Fruit fly (Drosophila melanogaster) whole organism, embryonic: ENCODE data around the gene Ino80.

ENCODE experiments used
- ATbp ChIP-seq: fragments of 200-800 bp; sonication (Bioruptor generic); optimal IDR thresholded peaks from 2 replicates; lab custom pipeline; 2017; ENCODE audit warnings: missing biosample characterization, mild to moderate bottlenecking, missing genetic modification characterization, missing genetic modification reagents
- Awh ChIP-seq: fragments of 200-800 bp; sonication (Bioruptor generic); IDR thresholded peaks from 2 replicates; pipeline ENCODE4, ENCODE4 v1.3.6; 2022; ENCODE audit warnings: missing biosample characterization, missing genetic modification characterization
- CG1024 ChIP-seq: fragments of 200-800 bp; sonication (Bioruptor generic); IDR thresholded peaks from 2 replicates; pipeline ENCODE4 v1.3.6; 2022; ENCODE audit warnings: missing biosample characterization, missing genetic modification characterization
- CG10959 ChIP-seq: fragments of 200-800 bp; sonication (Bioruptor generic); IDR thresholded peaks from 2 replicates; pipeline ENCODE4 v1.3.6; 2022; ENCODE audit warnings: missing biosample characterization, missing genetic modification characterization
- CG11398 ChIP-seq: fragments of 200-800 bp; sonication (Bioruptor generic); optimal IDR thresholded peaks from 2 replicates; lab custom pipeline; 2016; ENCODE audit warnings: missing biosample characterization, missing genetic modification characterization
- CG12104 ChIP-seq: fragments of 200-800 bp; sonication (Bioruptor generic); optimal IDR thresholded peaks from 3 replicates; lab custom pipeline; 2016; ENCODE audit warnings: missing biosample characterization, missing genetic modification characterization
- CG1233 ChIP-seq: fragments of 200-800 bp; sonication (Bioruptor generic); optimal IDR thresholded peaks from 4 replicates; lab custom pipeline; 2018; ENCODE audit warnings: missing biosample characterization, mild to moderate bottlenecking, missing genetic modification characterization
- CG15011 ChIP-seq: fragments of 200-800 bp; sonication (Bioruptor generic); optimal IDR thresholded peaks from 3 replicates; lab custom pipeline; 2018; ENCODE audit warnings: missing biosample characterization, mild to moderate bottlenecking, missing genetic modification characterization
- CG1602 ChIP-seq: fragments of 200-800 bp; sonication (Bioruptor generic); optimal IDR thresholded peaks from 3 replicates; lab custom pipeline; 2016; ENCODE audit warnings: missing biosample characterization, missing genetic modification characterization
- CG16815 ChIP-seq: fragments of 200-800 bp; sonication (Bioruptor generic); optimal IDR thresholded peaks from 3 replicates; lab custom pipeline; 2017; ENCODE audit warnings: missing biosample characterization, mild to moderate bottlenecking, missing genetic modification characterization
- CG17328 ChIP-seq: fragments of 200-800 bp; sonication (Bioruptor generic); IDR thresholded peaks from 2 replicates; pipeline ENCODE4 v1.3.6; 2022; ENCODE audit warnings: missing biosample characterization, missing genetic modification characterization
- CG17802 ChIP-seq: fragments of 200-800 bp; sonication (Bioruptor generic); optimal IDR thresholded peaks from 2 replicates; lab custom pipeline; 2018; ENCODE audit warnings: missing biosample characterization, mild to moderate bottlenecking, missing genetic modification characterization, moderate library complexity
- CG1832 ChIP-seq: fragments of 200-800 bp; sonication (Bioruptor generic); optimal IDR thresholded peaks from 2 replicates; lab custom pipeline; 2017; ENCODE audit warnings: missing biosample characterization, mild to moderate bottlenecking, missing genetic modification characterization, inconsistent platforms
- CG2120 ChIP-seq: fragments of 200-800 bp; sonication (Bioruptor generic); optimal IDR thresholded peaks from 3 replicates; lab custom pipeline; 2016; ENCODE audit warnings: missing biosample characterization, missing genetic modification characterization
- CG2202 ChIP-seq: fragments of 200-800 bp; sonication (Bioruptor generic); optimal IDR thresholded peaks from 2 replicates; lab custom pipeline; 2018; ENCODE audit warnings: missing biosample characterization, mild to moderate bottlenecking, missing genetic modification characterization
- CG30431 ChIP-seq: fragments of 200-800 bp; sonication (Bioruptor generic); optimal IDR thresholded peaks from 2 replicates; lab custom pipeline; 2017; ENCODE audit warnings: missing biosample characterization, missing genetic modification characterization
- CG34422 ChIP-seq: fragments of 200-800 bp; sonication (Bioruptor generic); IDR thresholded peaks from 3 replicates; pipeline ENCODE4 v1.3.6; 2022; ENCODE audit warnings: missing biosample characterization, missing genetic modification characterization
- CG4424 ChIP-seq: fragments of 200-800 bp; sonication (Bioruptor generic); optimal IDR thresholded peaks from 3 replicates; lab custom pipeline; 2016; ENCODE audit warnings: missing biosample characterization, missing genetic modification characterization
- CG5245 ChIP-seq: fragments of 200-800 bp; sonication (Bioruptor generic); optimal IDR thresholded peaks from 3 replicates; lab custom pipeline; 2016; ENCODE audit warnings: missing biosample characterization, missing genetic modification characterization
- CG6689 ChIP-seq: fragments of 200-800 bp; sonication (Bioruptor generic); IDR thresholded peaks from 2 replicates; pipeline ENCODE4 v1.3.6; 2022; ENCODE audit warnings: missing biosample characterization, missing genetic modification characterization
- CG7271 ChIP-seq: fragments of 200-800 bp; sonication (Bioruptor generic); optimal IDR thresholded peaks from 2 replicates; lab custom pipeline; 2018; ENCODE audit warnings: missing biosample characterization, mild to moderate bottlenecking, missing genetic modification characterization, moderate library complexity
- CG8924 ChIP-seq: fragments of 200-800 bp; optimal IDR thresholded peaks from 3 replicates; lab custom pipeline; 2019; ENCODE audit warnings: missing biosample characterization, mild to moderate bottlenecking, missing genetic modification characterization, moderate library complexity
- CG9727 ChIP-seq: fragments of 200-800 bp; sonication (Bioruptor generic); optimal IDR thresholded peaks from 3 replicates; lab custom pipeline; 2017; ENCODE audit warnings: missing biosample characterization, mild to moderate bottlenecking, missing genetic modification characterization
- Chrac-16 ChIP-seq: fragments of 200-800 bp; sonication (Bioruptor generic); optimal IDR thresholded peaks from 3 replicates; lab custom pipeline; 2016; ENCODE audit warnings: missing biosample characterization, missing genetic modification characterization
- D ChIP-seq, 2 experiments: fragments of 200-800 bp in 1 of 2; fragments of >200 bp in 1 of 2; sonication (Bioruptor generic) in 1 of 2; optimal IDR thresholded peaks; 2 replicates in 1 of 2; 3 replicates in 1 of 2; lab custom pipeline; 2017; ENCODE audit warnings: mild to moderate bottlenecking in 1 of 2, missing biosample characterization in 1 of 2, missing genetic modification characterization in 1 of 2, missing genetic modification reagents in 1 of 2
- D19A ChIP-seq: fragments of 200-800 bp; optimal IDR thresholded peaks from 3 replicates; lab custom pipeline; 2019; ENCODE audit warnings: missing biosample characterization, mild to moderate bottlenecking, missing genetic modification characterization, moderate library complexity
- Drgx ChIP-seq: fragments of 200-800 bp; sonication (Bioruptor generic); IDR thresholded peaks from 2 replicates; pipeline ENCODE4 v1.3.6; 2022; ENCODE audit warnings: missing biosample characterization, missing genetic modification characterization
- Elba2 ChIP-seq: fragments of 200-800 bp; sonication (Bioruptor generic); optimal IDR thresholded peaks from 3 replicates; lab custom pipeline; 2016; ENCODE audit warnings: missing biosample characterization, missing genetic modification characterization
- HmgZ ChIP-seq: fragments of 200-800 bp; sonication (Bioruptor generic); optimal IDR thresholded peaks from 2 replicates; lab custom pipeline; 2018; ENCODE audit warnings: missing biosample characterization, mild to moderate bottlenecking, missing genetic modification characterization
- Kr ChIP-seq: fragments of 200-800 bp; sonication (Bioruptor generic); optimal IDR thresholded peaks from 2 replicates; lab custom pipeline; 2017; ENCODE audit warnings: missing biosample characterization, mild to moderate bottlenecking, missing genetic modification characterization
- Lhr ChIP-seq: fragments of 200-800 bp; sonication (Bioruptor generic); optimal IDR thresholded peaks from 3 replicates; lab custom pipeline; 2017; ENCODE audit warnings: mild to moderate bottlenecking, missing biosample characterization, missing genetic modification reagents, missing genetic modification characterization
- TFAM ChIP-seq: fragments of 200-800 bp; sonication (Bioruptor generic); optimal IDR thresholded peaks from 2 replicates; lab custom pipeline; 2017; ENCODE audit warnings: missing biosample characterization, missing genetic modification characterization, inconsistent platforms
- amos ChIP-seq: fragments of 200-800 bp; sonication (Bioruptor generic); IDR thresholded peaks from 2 replicates; pipeline ENCODE4 v1.3.6; 2022; ENCODE audit warnings: missing biosample characterization, missing genetic modification characterization; ENCODE audit not compliant: partially characterized antibody
- ara ChIP-seq: fragments of 200-800 bp; sonication (Bioruptor generic); IDR thresholded peaks from 2 replicates; pipeline ENCODE4 v1.3.6; 2022; ENCODE audit warnings: missing biosample characterization, missing genetic modification characterization
- cwo ChIP-seq: fragments of 200-800 bp; sonication (Bioruptor generic); optimal IDR thresholded peaks from 3 replicates; lab custom pipeline; 2017; ENCODE audit warnings: missing biosample characterization, missing genetic modification characterization, mild to moderate bottlenecking, moderate library complexity, missing genetic modification reagents
- fd102C ChIP-seq: fragments of 200-800 bp; sonication (Bioruptor generic); optimal IDR thresholded peaks from 2 replicates; lab custom pipeline; 2018; ENCODE audit warnings: missing biosample characterization, mild to moderate bottlenecking, missing genetic modification characterization, moderate library complexity
- grau ChIP-seq: fragments of 200-800 bp; optimal IDR thresholded peaks from 3 replicates; lab custom pipeline; 2019; ENCODE audit warnings: missing biosample characterization, mild to moderate bottlenecking, missing genetic modification characterization, moderate library complexity
- hth ChIP-seq: fragments of >200 bp; optimal IDR thresholded peaks from 2 replicates; lab custom pipeline; 2017; ENCODE audit warnings: inconsistent platforms
- lola ChIP-seq, 3 experiments: fragments of >200 bp in 2 of 3; fragments of 200-800 bp in 1 of 3; sonication (Bioruptor generic) in 1 of 3; optimal IDR thresholded peaks; 2 replicates each; lab custom pipeline; 2017 to 2019; ENCODE audit warnings: missing biosample characterization in 3 of 3, missing genetic modification characterization in 3 of 3, mild to moderate bottlenecking in 1 of 3, moderate library complexity in 1 of 3
- phol ChIP-seq: fragments of 200-800 bp; sonication (Bioruptor generic); optimal IDR thresholded peaks from 3 replicates; lab custom pipeline; 2018; ENCODE audit warnings: missing biosample characterization, mild to moderate bottlenecking, missing genetic modification characterization, moderate library complexity
- sc ChIP-seq, 3 experiments: fragments of >200 bp in 2 of 3; fragments of 200-800 bp in 1 of 3; sonication (Bioruptor generic) in 1 of 3; optimal IDR thresholded peaks; 2 replicates in 2 of 3; 3 replicates in 1 of 3; lab custom pipeline; 2017; ENCODE audit warnings: mild to moderate bottlenecking in 1 of 3, missing biosample characterization in 1 of 3, missing genetic modification characterization in 1 of 3, missing genetic modification reagents in 1 of 3
- sens ChIP-seq: fragments of 200-800 bp; sonication (Bioruptor generic); peaks from one replicate; lab custom pipeline; 2016; ENCODE audit warnings: missing biosample characterization, missing genetic modification characterization
- slbo ChIP-seq: fragments of 200-800 bp; sonication (Bioruptor generic); IDR thresholded peaks from 2 replicates; pipeline ENCODE4 v1.3.6; 2022; ENCODE audit warnings: missing biosample characterization, missing genetic modification characterization
- stwl ChIP-seq: fragments of 200-800 bp; sonication (Bioruptor generic); optimal IDR thresholded peaks from 3 replicates; lab custom pipeline; 2018; ENCODE audit warnings: missing biosample characterization, mild to moderate bottlenecking, missing genetic modification characterization, moderate library complexity
- tin ChIP-seq: fragments of 200-800 bp; sonication (Bioruptor generic); optimal IDR thresholded peaks from 3 replicates; lab custom pipeline; 2016; ENCODE audit warnings: missing biosample characterization, missing genetic modification characterization
- tio ChIP-seq: fragments of 200-800 bp; sonication (Bioruptor generic); optimal IDR thresholded peaks from 2 replicates; lab custom pipeline; 2017; ENCODE audit warnings: missing biosample characterization, missing genetic modification characterization, inconsistent platforms
- tll ChIP-seq, 2 experiments: fragments of 200-800 bp in 1 of 2; fragments of >200 bp in 1 of 2; sonication (Bioruptor generic) in 1 of 2; optimal IDR thresholded peaks; 2 replicates each; lab custom pipeline; 2017 to 2019; ENCODE audit warnings: missing biosample characterization in 2 of 2, missing genetic modification characterization in 2 of 2, mild to moderate bottlenecking in 1 of 2, moderate library complexity in 1 of 2
- trem ChIP-seq: fragments of 200-800 bp; optimal IDR thresholded peaks from 3 replicates; lab custom pipeline; 2019; ENCODE audit warnings: missing biosample characterization, mild to moderate bottlenecking, missing genetic modification characterization, moderate library complexity
- twi ChIP-seq: fragments of 200-800 bp; optimal IDR thresholded peaks from 2 replicates; lab custom pipeline; 2019; ENCODE audit warnings: missing biosample characterization, mild to moderate bottlenecking, missing genetic modification characterization, moderate library complexity

The Ino80 gene

dm6 chr3R:19339205-19339724 lies 63.7 kb downstream of the Ino80 start (continued):
- TF ChIP-seq CG34422 (GFP tag; lab: Robert Waterston, UW) (no peak), CG1832 (GFP tag; lab: Kevin White, UChicago) (no peak), CG6689 (GFP tag; lab: Robert Waterston, UW) (peak; percentile 44; the same call in 1 of the 2 replicates), stwl (peak; percentile 19), D (optimal IDR thresholded peaks at IDR 0.05; lab: Kevin White, UChicago) (no peak), D (GFP tag; optimal IDR thresholded peaks at IDR 0.05; lab: Kevin White, UChicago) (peak; percentile 6), Chrac-16 (GFP tag; lab: Kevin White, UChicago) (peak; percentile 46), sc (optimal IDR thresholded peaks at IDR 0.05; lab: Kevin White, UChicago) (no peak), sc (GFP tag; optimal IDR thresholded peaks at IDR 0.05; lab: Kevin White, UChicago) (no peak), HmgZ (tag; lab: Kevin White, UChicago) (no peak), CG7271 (peak; percentile 99), CG2120 (no peak), sens (GFP tag; lab: Kevin White, UChicago) (peak; percentile 64), tio (GFP tag; lab: Kevin White, UChicago) (peak; percentile 23), CG4424 (GFP tag; lab: Kevin White, UChicago) (peak; percentile 36), tin (GFP tag; lab: Kevin White, UChicago) (peak; percentile 32), CG2202 (peak; percentile 2), Awh (GFP tag; lab: Robert Waterston, UW) (no peak), tll (GFP tag; optimal IDR thresholded peaks at IDR 0.05; lab: Kevin White, UChicago) (peak in 1 of 2 experiments; percentile 91), Lhr (GFP tag; lab: Kevin White, UChicago) (no peak), CG16815 (GFP tag; lab: Kevin White, UChicago) (peak; percentile 34), Kr (GFP tag; lab: Kevin White, UChicago) (peak; percentile 34), ara (GFP tag; lab: Robert Waterston, UW) (peak; percentile 50; the same call in 1 of the 2 replicates), lola (GFP tag; optimal IDR thresholded peaks at IDR 0.05; lab: Kevin White, UChicago) (peak in 1 of 3 experiments; percentile 73), CG30431 (peak; percentile 22), CG11398 (GFP tag; lab: Kevin White, UChicago) (no peak), TFAM (GFP tag; lab: Kevin White, UChicago) (no peak), amos (GFP tag; lab: Robert Waterston, UW) (no peak), Drgx (GFP tag; lab: Robert Waterston, UW) (no peak), D19A (no peak), slbo (no peak), CG15011 (GFP tag; lab: Kevin White, UChicago) (peak; percentile 5), CG12104 (no peak), CG17328 (GFP tag; lab: Robert Waterston, UW) (0 out of 2 replicates have a peak, but pooled peaks have one; percentile 24), ATbp (GFP tag; lab: Kevin White, UChicago) (no peak), phol (tag; lab: Kevin White, UChicago) (peak; percentile 56), CG9727 (GFP tag; lab: Kevin White, UChicago) (peak; percentile 78), grau (tag; lab: Kevin White, UChicago) (peak; percentile 19), CG17802 (tag; lab: Kevin White, UChicago) (no peak), fd102C (peak; percentile 99), CG10959 (GFP tag; lab: Robert Waterston, UW) (0 out of 2 replicates have a peak, but pooled peaks have one; percentile 38), CG8924 (tag; lab: Kevin White, UChicago) (peak; percentile 77), hth (no peak), CG1024 (GFP tag; lab: Robert Waterston, UW) (no peak), CG1233 (GFP tag; lab: Kevin White, UChicago) (peak; percentile 30), trem (tag; lab: Kevin White, UChicago) (peak; percentile 22), CG5245 (GFP tag; lab: Kevin White, UChicago) (no peak), twi (tag; lab: Kevin White, UChicago) (peak; percentile 86), cwo (GFP tag; lab: Kevin White, UChicago) (no peak), CG1602 (peak; percentile 24), Elba2 (peak; percentile 93)
